Worm (Caenorhabditis elegans): Measurements from ENCODE around the gene F36F12.7.

ce11 chrV:2097653-2098052 is 1.5 kb upstream of the F36F12.7 start, which contains the start of gene clec-208:
- TF ChIP-seq nhr-27 (tag; optimal IDR thresholded peaks at IDR 0.05) (no peak), hmg-1.2 (GFP tag; IDR thresholded peaks at IDR 0.05) (no peak), cebp-2 (GFP tag; IDR thresholded peaks at IDR 0.05) (no peak), tbx-9 (tag; optimal IDR thresholded peaks at IDR 0.05; ENCODE audit: borderline replicate concordance) (no peak), rpc-1 (optimal IDR thresholded peaks at IDR 0.05) (no peak), rpc-1 (tag; optimal IDR thresholded peaks at IDR 0.05) (no peak), chd-7 (tag; optimal IDR thresholded peaks at IDR 0.05) (no peak), xnd-1 (tag; optimal IDR thresholded peaks at IDR 0.05) (no peak), ama-1 (optimal IDR thresholded peaks at IDR 0.05) (no peak), ama-1 (GFP tag; optimal IDR thresholded peaks at IDR 0.05) (no peak), ztf-18 (tag; optimal IDR thresholded peaks at IDR 0.05) (no peak), Y95B8A.8 (GFP tag; IDR thresholded peaks at IDR 0.05) (no peak)

Data from whole organism, young adult.